Fruit fly (Drosophila melanogaster) whole organism, embryonic: ENCODE data around the gene CG13392.

ENCODE experiments used
- Adf1 ChIP-seq: fragments of 200-800 bp; sonication (Bioruptor generic); IDR thresholded peaks from 2 replicates; pipeline ENCODE4 v1.3.6; 2022; ENCODE audit warnings: missing biosample characterization, missing genetic modification characterization
- CG10431 ChIP-seq: fragments of 200-800 bp; sonication (Bioruptor generic); optimal IDR thresholded peaks from 3 replicates; lab custom pipeline; 2018; ENCODE audit warnings: missing biosample characterization, mild to moderate bottlenecking, missing genetic modification characterization
- CG11504 ChIP-seq: fragments of 200-800 bp; sonication (Bioruptor generic); optimal IDR thresholded peaks from 3 replicates; lab custom pipeline; 2019; ENCODE audit warnings: missing biosample characterization, mild to moderate bottlenecking, missing genetic modification characterization, moderate library complexity
- CG1233 ChIP-seq: fragments of 200-800 bp; sonication (Bioruptor generic); optimal IDR thresholded peaks from 4 replicates; lab custom pipeline; 2018; ENCODE audit warnings: missing biosample characterization, mild to moderate bottlenecking, missing genetic modification characterization
- CG12744 ChIP-seq: fragments of 200-800 bp; sonication (Bioruptor generic); optimal IDR thresholded peaks from 2 replicates; lab custom pipeline; 2016; ENCODE audit warnings: missing biosample characterization, missing genetic modification characterization
- CG13296 ChIP-seq: fragments of 200-800 bp; sonication (Bioruptor generic); optimal IDR thresholded peaks from 3 replicates; lab custom pipeline; 2018; ENCODE audit warnings: missing biosample characterization, mild to moderate bottlenecking, missing genetic modification characterization
- CG14441 ChIP-seq: fragments of 200-800 bp; sonication (Bioruptor generic); IDR thresholded peaks from 2 replicates; pipeline ENCODE4 v1.3.6; 2022; ENCODE audit warnings: missing biosample characterization, missing genetic modification characterization
- CG15011 ChIP-seq: fragments of 200-800 bp; sonication (Bioruptor generic); optimal IDR thresholded peaks from 3 replicates; lab custom pipeline; 2018; ENCODE audit warnings: missing biosample characterization, mild to moderate bottlenecking, missing genetic modification characterization
- CG15514 ChIP-seq: fragments of 200-800 bp; sonication (Bioruptor generic); optimal IDR thresholded peaks from 3 replicates; lab custom pipeline; 2017; ENCODE audit warnings: missing biosample characterization, missing genetic modification characterization, mild to moderate bottlenecking, moderate library complexity, missing genetic modification reagents
- CG15696 ChIP-seq: fragments of 200-800 bp; sonication (Bioruptor generic); optimal IDR thresholded peaks from 2 replicates; lab custom pipeline; 2019; ENCODE audit warnings: missing biosample characterization, mild to moderate bottlenecking, missing genetic modification characterization, moderate library complexity
- CG17361 ChIP-seq: fragments of 200-800 bp; sonication (Bioruptor generic); IDR thresholded peaks from 3 replicates; pipeline ENCODE4 v1.3.6; 2022; ENCODE audit warnings: missing biosample characterization, missing genetic modification characterization
- CG17802 ChIP-seq: fragments of 200-800 bp; sonication (Bioruptor generic); optimal IDR thresholded peaks from 2 replicates; lab custom pipeline; 2018; ENCODE audit warnings: missing biosample characterization, mild to moderate bottlenecking, missing genetic modification characterization, moderate library complexity
- CG2678 ChIP-seq: fragments of 200-800 bp; sonication (Bioruptor generic); optimal IDR thresholded peaks from 3 replicates; lab custom pipeline; 2019; ENCODE audit warnings: missing biosample characterization, mild to moderate bottlenecking, missing genetic modification characterization, moderate library complexity
- CG30403 ChIP-seq: fragments of 200-800 bp; sonication (Bioruptor generic); optimal IDR thresholded peaks from 3 replicates; lab custom pipeline; 2016; ENCODE audit warnings: missing biosample characterization, missing genetic modification characterization
- CG3065 ChIP-seq: fragments of 200-800 bp; sonication (Bioruptor generic); optimal IDR thresholded peaks from 2 replicates; lab custom pipeline; 2016; ENCODE audit warnings: missing biosample characterization, missing genetic modification characterization
- CG3407 ChIP-seq: fragments of 200-800 bp; sonication (Bioruptor generic); optimal IDR thresholded peaks from 2 replicates; lab custom pipeline; 2018; ENCODE audit warnings: missing biosample characterization, mild to moderate bottlenecking, missing genetic modification characterization
- CG3726 ChIP-seq: fragments of 200-800 bp; sonication (Bioruptor generic); IDR thresholded peaks from 3 replicates; pipeline ENCODE4, ENCODE4 v1.3.6; 2022; ENCODE audit warnings: missing biosample characterization, missing genetic modification characterization
- CG3847 ChIP-seq: fragments of 200-800 bp; sonication (Bioruptor generic); IDR thresholded peaks from 2 replicates; pipeline ENCODE4 v1.3.6; 2022; ENCODE audit warnings: missing biosample characterization, missing genetic modification characterization
- CG42726 ChIP-seq: fragments of 200-800 bp; sonication (Bioruptor generic); IDR thresholded peaks from 2 replicates; pipeline ENCODE4 v1.3.6; 2022; ENCODE audit warnings: missing biosample characterization, missing genetic modification characterization; ENCODE audit not compliant: partially characterized antibody
- CG4707 ChIP-seq: fragments of 200-800 bp; sonication (Bioruptor generic); optimal IDR thresholded peaks from 2 replicates; lab custom pipeline; 2018; ENCODE audit warnings: missing biosample characterization, mild to moderate bottlenecking, missing genetic modification characterization, moderate library complexity
- CG7556 ChIP-seq: fragments of 200-800 bp; sonication (Bioruptor generic); optimal IDR thresholded peaks from 2 replicates; lab custom pipeline; 2017; ENCODE audit warnings: missing biosample characterization, mild to moderate bottlenecking, missing genetic modification characterization
- CG7987 ChIP-seq: fragments of 200-800 bp; sonication (Bioruptor generic); optimal IDR thresholded peaks from 2 replicates; lab custom pipeline; 2018; ENCODE audit warnings: missing biosample characterization, mild to moderate bottlenecking, missing genetic modification characterization, moderate library complexity
- CG8924 ChIP-seq: fragments of 200-800 bp; optimal IDR thresholded peaks from 3 replicates; lab custom pipeline; 2019; ENCODE audit warnings: missing biosample characterization, mild to moderate bottlenecking, missing genetic modification characterization, moderate library complexity
- CG9609 ChIP-seq: fragments of 200-800 bp; sonication (Bioruptor generic); optimal IDR thresholded peaks from 3 replicates; lab custom pipeline; 2016; ENCODE audit warnings: missing biosample characterization, missing genetic modification characterization
- CTCF ChIP-seq: fragments of 200-800 bp; sonication (Bioruptor generic); optimal IDR thresholded peaks from 2 replicates; lab custom pipeline; 2017; ENCODE audit warnings: missing biosample characterization, mild to moderate bottlenecking, missing genetic modification characterization, moderate library complexity
- Camta ChIP-seq: fragments of 200-800 bp; sonication (Bioruptor generic); optimal IDR thresholded peaks from 2 replicates; lab custom pipeline; 2016; ENCODE audit warnings: missing biosample characterization, missing genetic modification characterization
- D19A ChIP-seq: fragments of 200-800 bp; optimal IDR thresholded peaks from 3 replicates; lab custom pipeline; 2019; ENCODE audit warnings: missing biosample characterization, mild to moderate bottlenecking, missing genetic modification characterization, moderate library complexity
- E2f1 ChIP-seq: fragments of 200-800 bp; sonication (Bioruptor generic); IDR thresholded peaks from 2 replicates; pipeline ENCODE4 v1.3.6; 2022; ENCODE audit warnings: missing biosample characterization, missing genetic modification characterization
- Gug ChIP-seq: fragments of 200-800 bp; sonication (Bioruptor generic); IDR thresholded peaks from 4 replicates; pipeline ENCODE4 v1.3.6; 2022; ENCODE audit warnings: missing biosample characterization, missing genetic modification characterization
- HLH3B ChIP-seq: fragments of 200-800 bp; sonication (Bioruptor generic); IDR thresholded peaks from 2 replicates; pipeline ENCODE4 v1.3.6; 2022; ENCODE audit warnings: missing biosample characterization, missing genetic modification characterization
- Hand ChIP-seq: fragments of 200-800 bp; sonication (Bioruptor generic); optimal IDR thresholded peaks from 2 replicates; lab custom pipeline; 2017; ENCODE audit warnings: mild to moderate bottlenecking, missing biosample characterization, missing genetic modification reagents, missing genetic modification characterization
- Hmr ChIP-seq: fragments of 200-800 bp; sonication (Bioruptor generic); optimal IDR thresholded peaks from 3 replicates; lab custom pipeline; 2017; ENCODE audit warnings: mild to moderate bottlenecking, missing biosample characterization, missing genetic modification reagents, missing genetic modification characterization
- Lpt ChIP-seq: fragments of >200 bp; optimal IDR thresholded peaks from 2 replicates; lab custom pipeline; 2018; ENCODE audit warnings: missing biosample characterization, missing genetic modification characterization
- Meics ChIP-seq: fragments of 200-800 bp; sonication (Bioruptor generic); optimal IDR thresholded peaks from 2 replicates; lab custom pipeline; 2017; ENCODE audit warnings: missing biosample characterization, mild to moderate bottlenecking, missing genetic modification characterization
- NC2β ChIP-seq: fragments of 200-800 bp; sonication (Bioruptor generic); optimal IDR thresholded peaks from 2 replicates; lab custom pipeline; 2016; ENCODE audit warnings: missing biosample characterization, missing genetic modification characterization
- Sox102F ChIP-seq: fragments of 200-800 bp; sonication (Bioruptor generic); optimal IDR thresholded peaks from 2 replicates; lab custom pipeline; 2018; ENCODE audit warnings: missing biosample characterization, mild to moderate bottlenecking, missing genetic modification characterization, moderate library complexity
- Ssrp ChIP-seq: fragments of 200-800 bp; sonication (Bioruptor generic); optimal IDR thresholded peaks from 2 replicates; lab custom pipeline; 2018; ENCODE audit warnings: missing biosample characterization, mild to moderate bottlenecking, missing genetic modification characterization, moderate library complexity
- YL-1 ChIP-seq: fragments of 200-800 bp; sonication (Bioruptor generic); optimal IDR thresholded peaks from 3 replicates; lab custom pipeline; 2017; ENCODE audit warnings: missing biosample characterization, mild to moderate bottlenecking, missing genetic modification characterization
- bowl ChIP-seq: fragments of 200-800 bp; sonication (Bioruptor generic); IDR thresholded peaks from 2 replicates; pipeline ENCODE4 v1.3.6; 2022; ENCODE audit warnings: missing biosample characterization, missing genetic modification characterization
- dati ChIP-seq: fragments of 200-800 bp; sonication (Bioruptor generic); IDR thresholded peaks from 2 replicates; pipeline ENCODE4 v1.3.6; 2022; ENCODE audit warnings: missing biosample characterization, missing genetic modification characterization
- dm ChIP-seq: fragments of 200-800 bp; sonication (Bioruptor generic); optimal IDR thresholded peaks from 3 replicates; lab custom pipeline; 2016; ENCODE audit warnings: missing biosample characterization, missing genetic modification characterization
- emc ChIP-seq: fragments of 200-800 bp; sonication (Bioruptor generic); optimal IDR thresholded peaks from 2 replicates; lab custom pipeline; 2016; ENCODE audit warnings: missing biosample characterization, missing genetic modification characterization
- fd64A ChIP-seq: fragments of 200-800 bp; sonication (Bioruptor generic); optimal IDR thresholded peaks from 3 replicates; lab custom pipeline; 2018; ENCODE audit warnings: missing biosample characterization, mild to moderate bottlenecking, missing genetic modification characterization
- ftz-f1 ChIP-seq: fragments of 200-800 bp; sonication (Bioruptor generic); optimal IDR thresholded peaks from 2 replicates; lab custom pipeline; 2016; ENCODE audit warnings: missing biosample characterization, missing genetic modification characterization
- gce ChIP-seq: fragments of 200-800 bp; sonication (Bioruptor generic); IDR thresholded peaks from 3 replicates; pipeline ENCODE4 v1.3.6; 2022; ENCODE audit warnings: missing biosample characterization, missing genetic modification characterization
- klu ChIP-seq: fragments of 200-800 bp; sonication (Bioruptor generic); IDR thresholded peaks from 2 replicates; pipeline ENCODE4 v1.3.6; 2022; ENCODE audit warnings: missing biosample characterization, missing genetic modification characterization
- luna ChIP-seq: fragments of 200-800 bp; sonication (Bioruptor generic); optimal IDR thresholded peaks from 2 replicates; lab custom pipeline; 2016; ENCODE audit warnings: missing biosample characterization, missing genetic modification characterization
- mirr ChIP-seq: fragments of 200-800 bp; sonication (Bioruptor generic); optimal IDR thresholded peaks from 3 replicates; lab custom pipeline; 2018; ENCODE audit warnings: missing biosample characterization, mild to moderate bottlenecking, missing genetic modification characterization
- tio ChIP-seq: fragments of 200-800 bp; sonication (Bioruptor generic); optimal IDR thresholded peaks from 2 replicates; lab custom pipeline; 2017; ENCODE audit warnings: missing biosample characterization, missing genetic modification characterization, inconsistent platforms
- ttk ChIP-seq: fragments of 200-800 bp; sonication (Bioruptor generic); IDR thresholded peaks from 2 replicates; pipeline ENCODE4 v2.1.2; 2022; ENCODE audit warnings: missing biosample characterization, missing genetic modification characterization
- wor ChIP-seq: fragments of 200-800 bp; sonication (Bioruptor generic); IDR thresholded peaks from 2 replicates; pipeline ENCODE4 v1.3.6; 2022; ENCODE audit warnings: missing biosample characterization, missing genetic modification characterization
- yki ChIP-seq: fragments of >200 bp; optimal IDR thresholded peaks from 3 replicates; lab custom pipeline; 2018

CG13392 gene

dm6 chr2L:8382646-8383045 is at the start of gene CG13392, which contains the start of gene Rcd4 (continued):
- peak; percentile 55 for TF ChIP-seq emc
- no peak for TF ChIP-seq Lpt (GFP tag; lab: Kevin White, UChicago)
- peak; percentile 71 for TF ChIP-seq YL-1 (GFP tag; lab: Kevin White, UChicago)
- TF ChIP-seq yki: no peak
- peak; percentile 20 for TF ChIP-seq CG8924 (tag; lab: Kevin White, UChicago)
- peak; percentile 23 for TF ChIP-seq CG17802 (tag; lab: Kevin White, UChicago)
- no peak for TF ChIP-seq tio (GFP tag; lab: Kevin White, UChicago)
- peak; percentile 48; the same call in 1 of the 2 replicates for TF ChIP-seq HLH3B (GFP tag; lab: Robert Waterston, UW)
- no peak for TF ChIP-seq ttk
- TF ChIP-seq Hmr (GFP tag; lab: Kevin White, UChicago): peak; percentile 78
- peak; percentile 83 for TF ChIP-seq CG4707
- TF ChIP-seq CG15696: no peak
- TF ChIP-seq CG9609 (GFP tag; lab: Kevin White, UChicago): peak; percentile 74
- TF ChIP-seq gce (GFP tag; lab: Robert Waterston, UW): no peak
- TF ChIP-seq CG10431 (GFP tag; lab: Kevin White, UChicago): peak; percentile 40
- peak; percentile 65 for TF ChIP-seq mirr (GFP tag; lab: Kevin White, UChicago)
- TF ChIP-seq CG11504 (tag; lab: Kevin White, UChicago): peak; percentile 46
- TF ChIP-seq Ssrp (tag; lab: Kevin White, UChicago): no peak
- TF ChIP-seq CG7987 (GFP tag; lab: Kevin White, UChicago): peak; percentile 71
- TF ChIP-seq CG12744 (GFP tag; lab: Kevin White, UChicago): peak; percentile 44
- TF ChIP-seq CG3065 (GFP tag; lab: Kevin White, UChicago): no peak
- peak; percentile 79 for TF ChIP-seq CG3847 (GFP tag; lab: Robert Waterston, UW)
- no peak for TF ChIP-seq fd64A (GFP tag; lab: Kevin White, UChicago)
- no peak for TF ChIP-seq CG42726 (GFP tag; lab: Robert Waterston, UW)
- TF ChIP-seq NC2β (GFP tag; lab: Kevin White, UChicago): peak; percentile 64
- no peak; the same call in 1 of the 2 replicates for TF ChIP-seq Adf1
- TF ChIP-seq CG3726: no peak
- peak; percentile 60 for TF ChIP-seq luna (GFP tag; lab: Kevin White, UChicago)
- peak; percentile 59 for TF ChIP-seq CG7556
- TF ChIP-seq CTCF: peak; percentile 11
- peak; percentile 41 for TF ChIP-seq CG13296 (GFP tag; lab: Kevin White, UChicago)
- peak; percentile 62 for TF ChIP-seq Meics (GFP tag; lab: Kevin White, UChicago)
- peak; percentile 28; the same call in 1 of the 3 replicates for TF ChIP-seq CG17361 (GFP tag; lab: Robert Waterston, UW)
- TF ChIP-seq CG15011: no peak
- TF ChIP-seq D19A (tag; lab: Kevin White, UChicago): no peak
- no peak for TF ChIP-seq wor (GFP tag; lab: Robert Waterston, UW)
- TF ChIP-seq CG15514 (GFP tag; lab: Kevin White, UChicago): peak; percentile 90
- peak; percentile 59 for TF ChIP-seq Camta
- TF ChIP-seq dm (GFP tag; lab: Kevin White, UChicago): peak; percentile 48
- peak; percentile 33; the same call in 1 of the 2 replicates for TF ChIP-seq E2f1 (GFP tag; lab: Robert Waterston, UW)
- peak; percentile 48; the same call in 1 of the 4 replicates for TF ChIP-seq Gug
- TF ChIP-seq bowl (GFP tag; lab: Robert Waterston, UW): no peak
- TF ChIP-seq ftz-f1: peak; percentile 23
- peak; percentile 43; the same call in 1 of the 2 replicates for TF ChIP-seq klu
- no peak for TF ChIP-seq Hand (GFP tag; lab: Kevin White, UChicago)
- TF ChIP-seq Sox102F (GFP tag; lab: Kevin White, UChicago): peak; percentile 16
- TF ChIP-seq CG30403 (GFP tag; lab: Kevin White, UChicago): peak; percentile 71
- TF ChIP-seq CG14441: peak; percentile 36; the same call in 1 of the 2 replicates
- peak; percentile 19 for TF ChIP-seq CG1233 (GFP tag; lab: Kevin White, UChicago)
- TF ChIP-seq dati (GFP tag; lab: Robert Waterston, UW): no peak
- no peak for TF ChIP-seq CG3407
- TF ChIP-seq CG2678 (tag; lab: Kevin White, UChicago): peak; percentile 44
